Worm (Caenorhabditis elegans) whole organism, L4 larva: Measurements from ENCODE around the gene Y56A3A.30.

ENCODE experiments used
- ama-1 ChIP-seq: fragments of 150-350 bp; optimal IDR thresholded peaks from 2 replicates; lab custom pipeline; 2014; ENCODE audit warnings: inconsistent platforms, mixed read lengths
- lin-13 ChIP-seq: fragments of 150-350 bp; optimal IDR thresholded peaks from 2 replicates; lab custom pipeline; 2014; ENCODE audit warnings: missing biosample characterization, missing genetic modification reagents, missing genetic modification characterization
- lsy-2 ChIP-seq, 2 experiments: fragments of 150-350 bp in 1 of 2; sonication (generic microtip) in 1 of 2; optimal IDR thresholded peaks; 2 replicates each; lab custom pipeline; 2014 to 2017; ENCODE audit warnings: missing biosample characterization in 2 of 2, missing genetic modification characterization in 2 of 2
- pqm-1 ChIP-seq: sonication (generic microtip); optimal IDR thresholded peaks from 2 replicates; lab custom pipeline; 2017; ENCODE audit warnings: missing biosample characterization, missing genetic modification characterization

- no peak for TF ChIP-seq lsy-2 (tag; optimal IDR thresholded peaks at IDR 0.05; lab: Kevin White, UChicago)
- no peak for TF ChIP-seq lin-13 (GFP tag; lab: Kevin White, UChicago)
- no peak for TF ChIP-seq ama-1 (lab: Kevin White, UChicago)
- TF ChIP-seq pqm-1: no peak
Measured at ce11 chrIII:12022281-12022680, 43.4 kb upstream of the Y56A3A.30 start.
